Worm (Caenorhabditis elegans): Measurements from ENCODE around the gene Y49E10.16.

DNA sequence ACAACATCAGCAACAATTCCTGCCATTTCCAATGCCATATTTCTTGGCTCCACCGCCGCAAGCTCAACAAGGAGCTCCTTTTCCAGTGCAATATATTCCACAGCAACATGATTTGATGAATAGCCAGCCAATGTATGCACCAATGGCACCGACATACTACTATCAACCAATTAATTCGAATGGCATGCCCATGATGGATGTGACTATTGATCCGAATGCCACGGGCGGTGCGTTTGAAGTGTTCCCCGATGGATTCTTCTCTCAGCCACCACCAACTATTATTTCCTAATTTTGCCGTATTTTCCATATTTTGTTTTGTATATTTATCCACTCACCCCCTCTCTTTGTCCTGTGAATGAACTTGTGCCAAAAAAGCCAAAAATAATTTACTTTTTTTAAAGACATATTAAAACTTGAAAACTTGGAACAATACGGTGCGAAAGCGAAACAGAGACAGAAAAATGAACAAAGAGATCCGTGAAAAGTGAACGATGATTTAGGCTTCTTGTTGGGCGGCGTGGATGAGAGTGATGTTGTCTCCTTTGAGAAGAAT is 1.4 kb upstream of the Y49E10.16 start:
- no peak for TF ChIP-seq F13C5.2 (tag; optimal IDR thresholded peaks at IDR 0.05)
- no peak for TF ChIP-seq hmg-4 (GFP tag; optimal IDR thresholded peaks at IDR 0.05)
- TF ChIP-seq ets-7 (tag; optimal IDR thresholded peaks at IDR 0.05), result no peak
- TF ChIP-seq ama-1 (optimal IDR thresholded peaks at IDR 0.05), result no peak
- no peak for TF ChIP-seq tra-4 (tag; optimal IDR thresholded peaks at IDR 0.05)
- no peak for TF ChIP-seq scrt-1 (GFP tag; IDR thresholded peaks at IDR 0.05)
- no peak for TF ChIP-seq pes-1 (GFP tag; IDR thresholded peaks at IDR 0.05)
- no peak for TF ChIP-seq sea-1 (GFP tag; conservative IDR thresholded peaks at IDR 0.05)
